Worm (Caenorhabditis elegans) whole organism, L1 larva: ENCODE results near the gene pod-2.

Source experiments
- C04F5.9 ChIP-seq: sonication (generic microtip); optimal IDR thresholded peaks from 2 replicates; lab custom pipeline; 2016; ENCODE audit warnings: missing genetic modification characterization, missing compliant biosample characterization
- F16B12.6 ChIP-seq: fragments of 150-350 bp; optimal IDR thresholded peaks from 2 replicates; lab custom pipeline; 2014; ENCODE audit warnings: missing biosample characterization, missing genetic modification characterization
- alr-1 ChIP-seq: fragments of 200-800 bp; sonication (Bioruptor generic); optimal IDR thresholded peaks from 2 replicates; lab custom pipeline; 2018; ENCODE audit warnings: borderline replicate concordance, mild to moderate bottlenecking, missing genetic modification characterization, missing compliant biosample characterization
- ceh-82 ChIP-seq, 3 experiments: fragments of 150-350 bp in 1 of 3; sonication (generic microtip) in 2 of 3; optimal IDR thresholded peaks; 2 replicates each; lab custom pipeline; 2014 to 2017; ENCODE audit warnings: missing biosample characterization in 3 of 3, missing genetic modification characterization in 3 of 3
- ceh-88 ChIP-seq: fragments of 200-800 bp; sonication (Bioruptor generic); IDR thresholded peaks from 2 replicates; pipeline ENCODE4 v1.3.6; 2022; ENCODE audit warnings: missing genetic modification characterization, missing compliant biosample characterization
- dpl-1 ChIP-seq, 3 experiments: fragments of 150-350 bp in 2 of 3; sonication (generic microtip) in 1 of 3; optimal IDR thresholded peaks; 2 replicates each; lab custom pipeline; 2014 to 2017; ENCODE audit warnings: missing biosample characterization in 3 of 3, missing genetic modification characterization in 3 of 3, missing genetic modification reagents in 3 of 3
- efl-1 ChIP-seq, 4 experiments: fragments of 150-350 bp; optimal IDR thresholded peaks in 3 of 4; peaks in 1 of 4; 1 replicate in 1 of 4; 2 replicates in 3 of 4; lab custom pipeline; 2014; ENCODE audit warnings: missing biosample characterization in 2 of 4, missing genetic modification characterization in 2 of 4, missing genetic modification reagents in 2 of 4
- egl-13 ChIP-seq: sonication (generic microtip); optimal IDR thresholded peaks from 2 replicates; lab custom pipeline; 2016; ENCODE audit warnings: missing genotype, missing genetic modification reagents, missing genetic modification characterization, missing compliant biosample characterization
- elt-2 ChIP-seq: sonication (generic microtip); optimal IDR thresholded peaks from 2 replicates; lab custom pipeline; 2016; ENCODE audit warnings: missing genetic modification characterization, mild to moderate bottlenecking, inconsistent platforms, missing compliant biosample characterization, missing genetic modification reagents
- elt-3 ChIP-seq, 6 experiments: fragments of 150-350 bp in 1 of 6; sonication (generic microtip); optimal IDR thresholded peaks; 2 replicates each; lab custom pipeline; 2017 to 2018; ENCODE audit warnings: missing biosample characterization in 6 of 6, missing genetic modification characterization in 6 of 6, inconsistent platforms in 1 of 6
- ets-5 ChIP-seq: fragments of 200-800 bp; sonication (Bioruptor generic); IDR thresholded peaks from 2 replicates; pipeline ENCODE4 v1.3.6; 2022; ENCODE audit warnings: missing genetic modification characterization, missing compliant biosample characterization
- fkh-8 ChIP-seq: sonication (generic microtip); optimal IDR thresholded peaks from 2 replicates; lab custom pipeline; 2016; ENCODE audit warnings: mild to moderate bottlenecking, missing genetic modification characterization, missing compliant biosample characterization
- fos-1 ChIP-seq: fragments of 150-350 bp; optimal IDR thresholded peaks from 2 replicates; lab custom pipeline; 2014; ENCODE audit warnings: missing biosample characterization, missing genetic modification characterization
- grh-1 ChIP-seq: fragments of 200-800 bp; sonication (Bioruptor generic); IDR thresholded peaks from 2 replicates; pipeline ENCODE4 v1.3.6; 2022; ENCODE audit warnings: missing genetic modification reagents, missing genetic modification characterization, missing compliant biosample characterization
- lin-14 ChIP-seq: fragments of 200-800 bp; sonication (Bioruptor generic); optimal IDR thresholded peaks from 2 replicates; lab custom pipeline; 2018; ENCODE audit warnings: mild to moderate bottlenecking, missing genetic modification characterization, moderate library complexity, missing compliant biosample characterization
- lin-35 ChIP-seq, 2 experiments: fragments of 150-350 bp; optimal IDR thresholded peaks; 2 replicates each; lab custom pipeline; 2014; ENCODE audit warnings: missing biosample characterization in 2 of 2, missing genetic modification characterization in 2 of 2, missing genetic modification reagents in 2 of 2
- mdl-1 ChIP-seq, 2 experiments: fragments of 150-350 bp; optimal IDR thresholded peaks; 2 replicates each; lab custom pipeline; 2014 to 2017; ENCODE audit warnings: missing biosample characterization in 2 of 2, missing genetic modification characterization in 2 of 2, inconsistent platforms in 1 of 2
- mef-2 ChIP-seq: fragments of 150-350 bp; optimal IDR thresholded peaks from 2 replicates; lab custom pipeline; 2014; ENCODE audit warnings: missing biosample characterization, missing genetic modification characterization
- nhr-19 ChIP-seq: fragments of 200-800 bp; sonication (Bioruptor generic); conservative IDR thresholded peaks from 2 replicates; pipeline ENCODE4 v1.3.6; 2022; ENCODE audit warnings: missing genetic modification characterization, missing compliant biosample characterization
- nhr-20 ChIP-seq: sonication (generic microtip); optimal IDR thresholded peaks from 2 replicates; lab custom pipeline; 2016; ENCODE audit warnings: mild to moderate bottlenecking, missing genetic modification characterization, missing compliant biosample characterization
- nhr-28 ChIP-seq: fragments of 150-350 bp; optimal IDR thresholded peaks from 2 replicates; lab custom pipeline; 2014; ENCODE audit warnings: missing biosample characterization, missing genetic modification characterization
- nhr-71 ChIP-seq: sonication (generic microtip); optimal IDR thresholded peaks from 2 replicates; lab custom pipeline; 2016; ENCODE audit warnings: mild to moderate bottlenecking, missing genetic modification characterization, moderate library complexity, missing compliant biosample characterization
- nhr-76 ChIP-seq: sonication (generic microtip); optimal IDR thresholded peaks from 2 replicates; lab custom pipeline; 2017; ENCODE audit warnings: missing biosample characterization, missing genetic modification characterization
- nhr-85 ChIP-seq: sonication (generic microtip); peaks from one replicate; lab custom pipeline; 2016; ENCODE audit warnings: missing genetic modification characterization, inconsistent platforms, missing compliant biosample characterization
- nhr-90 ChIP-seq: sonication (generic microtip); optimal IDR thresholded peaks from 2 replicates; lab custom pipeline; 2016; ENCODE audit warnings: mild to moderate bottlenecking, missing genetic modification characterization, missing compliant biosample characterization; ENCODE audit not compliant: poor library complexity
- pag-3 ChIP-seq: sonication (generic microtip); optimal IDR thresholded peaks from 2 replicates; lab custom pipeline; 2017; ENCODE audit warnings: missing genetic modification characterization, mild to moderate bottlenecking, missing compliant biosample characterization, antibody characterized with exemption, borderline replicate concordance; ENCODE audit not compliant: insufficient read depth
- pax-3 ChIP-seq: fragments of 200-800 bp; sonication (Bioruptor generic); optimal IDR thresholded peaks from 2 replicates; lab custom pipeline; 2018; ENCODE audit warnings: mild to moderate bottlenecking, missing genetic modification characterization, moderate library complexity, missing compliant biosample characterization
- pqm-1 ChIP-seq: sonication (generic microtip); optimal IDR thresholded peaks from 3 replicates; lab custom pipeline; 2017; ENCODE audit warnings: missing biosample characterization, missing genetic modification characterization
- snu-23 ChIP-seq: sonication (generic microtip); optimal IDR thresholded peaks from 2 replicates; lab custom pipeline; 2016; ENCODE audit warnings: missing genetic modification characterization, missing compliant biosample characterization
- sptf-1 ChIP-seq: fragments of 150-350 bp; optimal IDR thresholded peaks from 2 replicates; lab custom pipeline; 2014; ENCODE audit warnings: missing biosample characterization, missing genetic modification characterization
- tbx-2 ChIP-seq: sonication (generic microtip); optimal IDR thresholded peaks from 2 replicates; lab custom pipeline; 2016; ENCODE audit warnings: missing genetic modification characterization, missing compliant biosample characterization
- tlp-1 ChIP-seq: fragments of 150-350 bp; optimal IDR thresholded peaks from 2 replicates; lab custom pipeline; 2014; ENCODE audit warnings: missing biosample characterization, missing genetic modification characterization
- unc-30 ChIP-seq: sonication (generic microtip); optimal IDR thresholded peaks from 2 replicates; lab custom pipeline; 2017; ENCODE audit warnings: missing biosample characterization, missing genetic modification characterization
- unc-62 ChIP-seq: fragments of 150-350 bp; optimal IDR thresholded peaks from 2 replicates; lab custom pipeline; 2014; ENCODE audit warnings: missing biosample characterization, missing genetic modification reagents, missing genetic modification characterization
- vab-15 ChIP-seq: sonication (generic microtip); optimal IDR thresholded peaks from 2 replicates; lab custom pipeline; 2017; ENCODE audit warnings: missing genotype, mild to moderate bottlenecking, missing genetic modification characterization, missing compliant biosample characterization
- zip-4 ChIP-seq: fragments of 200-800 bp; sonication (Bioruptor generic); optimal IDR thresholded peaks from 2 replicates; lab custom pipeline; 2018; ENCODE audit warnings: mild to moderate bottlenecking, missing genetic modification characterization, moderate library complexity, missing compliant biosample characterization
- ztf-11 ChIP-seq, 2 experiments: sonication (generic microtip); optimal IDR thresholded peaks; 2 replicates each; lab custom pipeline; 2016 to 2017; ENCODE audit warnings: missing genetic modification characterization in 2 of 2, missing biosample characterization in 1 of 2, missing compliant biosample characterization in 1 of 2

The pod-2 gene

DNA sequence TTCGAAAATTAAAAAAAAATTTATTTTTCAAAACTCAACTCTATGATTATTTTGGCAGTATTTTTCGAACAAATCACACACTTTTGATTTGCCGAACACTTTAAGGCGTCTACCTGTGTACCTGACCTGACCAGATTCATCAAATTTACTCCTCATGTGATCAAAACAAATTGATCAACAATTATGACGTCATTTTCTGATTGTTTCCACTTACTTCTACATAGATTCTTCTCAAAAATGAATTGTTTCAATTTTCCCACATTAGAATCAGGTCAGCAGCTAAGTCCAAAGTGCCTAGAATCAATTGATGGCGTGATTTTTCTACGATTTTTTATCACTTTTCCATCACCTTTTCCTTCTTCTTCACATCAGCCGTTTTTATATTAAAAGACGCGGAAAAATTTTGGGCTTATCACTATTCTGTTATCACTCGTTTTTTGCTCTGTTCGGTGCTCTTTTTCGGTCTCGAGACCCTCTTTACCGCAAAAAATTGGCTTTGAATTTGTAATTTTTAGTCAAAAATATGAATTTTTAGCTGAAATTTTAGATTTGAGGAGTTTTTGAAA, 6.7 kb downstream of the pod-2 start:
- TF ChIP-seq efl-1 (optimal IDR thresholded peaks at IDR 0.05; lab: Kevin White, UChicago) (no peak), efl-1 (GFP tag; optimal IDR thresholded peaks at IDR 0.05 in 1 of 2; lab: Kevin White, UChicago) (peak in 1 of 2 experiments; percentile 50), lin-35 (GFP tag; optimal IDR thresholded peaks at IDR 0.05; lab: Kevin White, UChicago) (peak in 1 of 2 experiments; percentile 42), elt-2 (tag; lab: Kevin White, UChicago) (peak; percentile 69), nhr-85 (tag; lab: Kevin White, UChicago) (peak; percentile 35), dpl-1 (GFP tag; optimal IDR thresholded peaks at IDR 0.05; lab: Kevin White, UChicago) (peak in 1 of 3 experiments; percentile 19), fkh-8 (no peak), nhr-20 (tag; lab: Kevin White, UChicago) (peak; percentile 41), nhr-71 (tag; lab: Kevin White, UChicago) (peak; percentile 43), nhr-90 (peak; percentile 0), lin-14 (GFP tag; lab: Kevin White, UChicago) (peak; percentile 11), ets-5 (GFP tag; lab: Robert Waterston, UW) (no peak), elt-3 (tag; optimal IDR thresholded peaks at IDR 0.05; lab: Kevin White, UChicago) (peak in 1 of 6 experiments; percentile 55), alr-1 (tag; lab: Kevin White, UChicago) (no peak), unc-30 (tag; lab: Kevin White, UChicago) (no peak), snu-23 (GFP tag; lab: Kevin White, UChicago) (peak; percentile 2)

DNA sequence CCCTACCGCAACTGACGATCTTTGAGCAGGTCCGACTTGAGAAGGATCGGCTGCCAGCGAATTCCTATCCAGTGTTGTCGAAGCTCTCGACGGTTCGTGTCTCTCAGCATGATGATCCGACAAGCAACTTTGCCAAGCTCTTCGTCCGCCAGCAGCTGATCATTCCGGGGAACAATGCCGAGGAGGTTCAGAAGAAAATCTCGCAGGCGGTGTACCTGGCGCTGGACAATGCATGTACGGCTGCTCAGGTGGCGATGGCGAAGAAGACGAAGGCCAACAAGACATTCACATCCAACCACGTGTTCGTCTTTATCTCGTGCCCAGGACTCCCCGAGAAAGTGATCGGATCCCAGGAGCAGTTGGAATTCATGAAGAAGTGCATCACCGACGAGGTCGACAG, 12.8 kb downstream of the pod-2 start:
- TF ChIP-seq zip-4 = no peak
- no peak for TF ChIP-seq ceh-88 (GFP tag; lab: Robert Waterston, UW)
- TF ChIP-seq pax-3 = no peak

DNA sequence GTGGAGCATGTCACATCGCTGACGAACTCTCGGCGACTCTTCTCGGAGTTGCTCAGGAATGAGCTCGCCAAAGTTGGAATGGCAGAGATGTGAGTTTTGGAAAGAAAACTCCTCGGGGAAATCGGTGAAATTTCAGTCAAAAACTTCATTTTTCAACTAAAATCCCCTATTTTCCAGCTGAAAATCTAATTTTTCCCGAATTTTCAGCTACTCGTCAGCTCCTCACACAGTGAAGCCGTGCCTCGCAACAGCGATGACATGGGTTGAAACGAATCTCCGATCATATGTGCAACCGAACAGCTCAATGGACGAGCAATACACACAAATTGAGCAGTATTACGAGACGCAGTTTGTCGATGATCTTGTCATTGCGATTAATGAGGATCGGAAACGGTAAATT, 15.2 kb downstream of the pod-2 start:
- no peak for TF ChIP-seq efl-1 (optimal IDR thresholded peaks at IDR 0.05; lab: Kevin White, UChicago)
- peak in 1 of 2 experiments; percentile 42 for TF ChIP-seq efl-1 (GFP tag; optimal IDR thresholded peaks at IDR 0.05 in 1 of 2; lab: Kevin White, UChicago)
- no peak for TF ChIP-seq pqm-1 (tag; lab: Kevin White, UChicago)

DNA sequence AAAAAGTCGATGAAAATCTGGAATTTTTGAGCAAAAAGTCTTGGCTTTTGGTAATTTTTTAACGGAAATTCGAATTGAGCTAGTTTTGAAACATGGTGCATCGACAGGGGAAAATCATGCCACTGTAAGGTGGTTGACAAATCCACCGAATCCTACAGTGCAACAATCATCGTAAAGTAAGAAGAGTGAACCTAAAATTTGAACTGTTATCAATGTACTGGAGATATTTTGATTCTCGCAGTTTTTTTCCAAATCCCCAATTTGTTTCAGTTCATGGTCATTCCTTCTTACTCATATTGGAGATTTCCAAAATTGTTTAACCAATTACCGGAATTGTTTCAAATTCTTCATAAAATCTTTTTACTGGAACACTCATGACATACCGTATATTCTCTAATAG, 16.1 kb downstream of the pod-2 start:
- TF ChIP-seq tbx-2 (tag; lab: Kevin White, UChicago) (no peak), nhr-85 (tag; lab: Kevin White, UChicago) (peak; percentile 6)

DNA sequence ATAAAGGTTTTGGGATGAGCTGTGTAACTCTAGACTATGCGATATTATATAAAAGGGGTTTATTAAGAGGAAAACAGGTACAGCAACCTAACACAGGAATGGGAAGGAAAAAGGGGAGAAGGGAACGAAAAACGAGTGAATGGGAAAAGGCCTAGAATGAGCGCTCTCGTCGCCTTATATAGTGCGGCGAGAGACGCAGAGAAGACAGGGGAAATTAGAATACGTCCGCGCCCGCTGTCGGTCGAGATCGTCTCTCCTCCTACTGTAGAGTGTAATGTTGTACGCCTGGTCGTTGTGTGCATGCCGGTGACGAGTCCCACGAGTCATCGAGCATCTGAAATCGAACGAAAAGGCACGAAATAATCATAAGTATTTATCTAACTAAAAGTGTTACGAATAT, 16.7 kb downstream of the pod-2 start:
- TF ChIP-seq egl-13 (tag; lab: Kevin White, UChicago) (no peak), ceh-82 (tag; optimal IDR thresholded peaks at IDR 0.05; lab: Kevin White, UChicago) (no peak), nhr-28 (tag; lab: Kevin White, UChicago) (no peak), F16B12.6 (tag; lab: Kevin White, UChicago) (no peak), mef-2 (no peak), elt-2 (tag; lab: Kevin White, UChicago) (no peak)

DNA sequence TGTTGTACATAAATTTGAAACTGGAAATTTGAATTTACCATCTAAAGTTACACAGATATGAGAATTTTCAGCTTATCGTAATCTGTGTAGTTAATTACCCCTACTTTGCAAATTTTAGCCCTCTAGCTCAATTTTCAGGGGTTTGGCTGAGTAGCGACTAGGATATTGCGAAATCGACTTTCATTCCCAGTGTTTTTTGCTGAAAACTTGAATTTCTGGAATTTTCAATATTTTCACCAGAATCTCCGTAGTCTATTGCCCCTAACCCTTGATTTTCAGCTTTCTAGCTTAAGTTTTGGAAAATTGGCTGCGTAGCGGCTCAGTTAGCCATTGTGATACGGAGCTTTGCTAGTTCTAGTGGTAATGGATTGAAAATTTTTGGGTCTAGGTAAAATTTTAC, 20.6 kb downstream of the pod-2 start:
- TF ChIP-seq efl-1 (optimal IDR thresholded peaks at IDR 0.05; lab: Kevin White, UChicago) (no peak), efl-1 (GFP tag; optimal IDR thresholded peaks at IDR 0.05 in 1 of 2; lab: Kevin White, UChicago) (peak in 1 of 2 experiments; percentile 15), C04F5.9 (tag; lab: Kevin White, UChicago) (no peak)
- TF ChIP-seq, all 84 proteins: peak for 1

DNA sequence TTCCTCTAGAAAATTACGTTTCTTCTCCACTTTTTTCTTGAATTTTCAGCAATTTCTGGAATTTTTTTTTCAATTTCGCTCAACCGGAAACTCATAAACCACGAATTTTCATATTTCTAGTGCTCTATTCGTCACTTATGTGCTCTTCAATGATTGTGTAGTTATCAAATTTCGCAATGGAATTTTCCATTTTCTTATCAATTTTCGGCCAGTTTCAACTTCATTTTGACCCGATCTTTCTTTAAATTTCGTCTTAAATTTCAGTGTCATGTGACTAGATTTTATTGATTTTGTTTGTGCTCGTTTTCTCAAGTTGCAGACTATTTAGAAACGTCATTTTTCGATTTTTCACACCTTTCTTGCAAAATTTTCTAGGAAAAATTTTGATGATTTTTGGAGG, 23.1 kb downstream of the pod-2 start:
- TF ChIP-seq ceh-88 (GFP tag; lab: Robert Waterston, UW) = no peak
- TF ChIP-seq mdl-1 (tag; optimal IDR thresholded peaks at IDR 0.05; lab: Kevin White, UChicago) = no peak
- no peak for TF ChIP-seq pag-3 (tag; lab: Kevin White, UChicago)
- no peak for TF ChIP-seq tlp-1 (tag; lab: Kevin White, UChicago)
- no peak for TF ChIP-seq vab-15 (tag; lab: Kevin White, UChicago)
- no peak for TF ChIP-seq grh-1 (GFP tag; lab: Robert Waterston, UW)
- TF ChIP-seq nhr-76 (tag; lab: Kevin White, UChicago) = no peak
- no peak for TF ChIP-seq sptf-1
- no peak for TF ChIP-seq ztf-11 (tag; optimal IDR thresholded peaks at IDR 0.05; lab: Kevin White, UChicago)
- TF ChIP-seq nhr-28 (tag; lab: Kevin White, UChicago) = no peak
- TF ChIP-seq nhr-19 (GFP tag; lab: Robert Waterston, UW) = no peak
- no peak for TF ChIP-seq fos-1 (tag; lab: Kevin White, UChicago)
- no peak for TF ChIP-seq tbx-2 (tag; lab: Kevin White, UChicago)
- peak; percentile 92 for TF ChIP-seq elt-2 (tag; lab: Kevin White, UChicago)
- peak; percentile 4 for TF ChIP-seq nhr-20 (tag; lab: Kevin White, UChicago)
- TF ChIP-seq nhr-71 (tag; lab: Kevin White, UChicago) = no peak
- TF ChIP-seq unc-62 (GFP tag; lab: Kevin White, UChicago) = no peak
- TF ChIP-seq unc-30 (tag; lab: Kevin White, UChicago) = no peak
- TF ChIP-seq efl-1 (optimal IDR thresholded peaks at IDR 0.05; lab: Kevin White, UChicago) = no peak
- TF ChIP-seq efl-1 (GFP tag; optimal IDR thresholded peaks at IDR 0.05 in 1 of 2; lab: Kevin White, UChicago) = peak in 1 of 2 experiments; percentile 76
